Fruit fly (Drosophila melanogaster) whole organism, embryonic: ENCODE data around the gene CG13033.
A peak's percentile ranks its signal among the peaks of the same experiment; 100 is the strongest.

ENCODE experiments used
- Atf-2 ChIP-seq: fragments of 200-800 bp; sonication (Bioruptor generic); optimal IDR thresholded peaks from 2 replicates; lab custom pipeline; 2016; ENCODE audit warnings: missing biosample characterization, missing genetic modification characterization
- Atf3 ChIP-seq: fragments of 200-800 bp; sonication (Bioruptor generic); optimal IDR thresholded peaks from 3 replicates; lab custom pipeline; 2016; ENCODE audit warnings: missing biosample characterization, missing genetic modification characterization
- Awh ChIP-seq: fragments of 200-800 bp; sonication (Bioruptor generic); IDR thresholded peaks from 2 replicates; pipeline ENCODE4, ENCODE4 v1.3.6; 2022; ENCODE audit warnings: missing biosample characterization, missing genetic modification characterization
- BtbVII ChIP-seq: fragments of 200-800 bp; sonication (Bioruptor generic); optimal IDR thresholded peaks from 3 replicates; lab custom pipeline; 2017; ENCODE audit warnings: missing biosample characterization, mild to moderate bottlenecking, missing genetic modification characterization
- CG10209 ChIP-seq: fragments of 200-800 bp; sonication (Bioruptor generic); optimal IDR thresholded peaks from 3 replicates; lab custom pipeline; 2017; ENCODE audit warnings: missing biosample characterization, mild to moderate bottlenecking, missing genetic modification characterization, missing genetic modification reagents
- CG10431 ChIP-seq: fragments of 200-800 bp; sonication (Bioruptor generic); optimal IDR thresholded peaks from 3 replicates; lab custom pipeline; 2018; ENCODE audit warnings: missing biosample characterization, mild to moderate bottlenecking, missing genetic modification characterization
- CG12155 ChIP-seq: fragments of 200-800 bp; sonication (Bioruptor generic); optimal IDR thresholded peaks from 3 replicates; lab custom pipeline; 2016; ENCODE audit warnings: missing biosample characterization, missing genetic modification characterization
- CG13775 ChIP-seq: fragments of 200-800 bp; sonication (Bioruptor generic); optimal IDR thresholded peaks from 3 replicates; lab custom pipeline; 2017; ENCODE audit warnings: missing biosample characterization, mild to moderate bottlenecking, missing genetic modification characterization
- CG13894 ChIP-seq: fragments of 200-800 bp; sonication (Bioruptor generic); optimal IDR thresholded peaks from 3 replicates; lab custom pipeline; 2018; ENCODE audit warnings: missing biosample characterization, mild to moderate bottlenecking, missing genetic modification characterization, moderate library complexity
- CG14441 ChIP-seq: fragments of 200-800 bp; sonication (Bioruptor generic); IDR thresholded peaks from 2 replicates; pipeline ENCODE4 v1.3.6; 2022; ENCODE audit warnings: missing biosample characterization, missing genetic modification characterization
- CG16863 ChIP-seq: fragments of 200-800 bp; sonication (Bioruptor generic); optimal IDR thresholded peaks from 3 replicates; lab custom pipeline; 2016; ENCODE audit warnings: missing biosample characterization, missing genetic modification characterization
- CG17568 ChIP-seq: fragments of 200-800 bp; sonication (Bioruptor generic); optimal IDR thresholded peaks from 2 replicates; lab custom pipeline; 2018; ENCODE audit warnings: missing biosample characterization, mild to moderate bottlenecking, missing genetic modification characterization, moderate library complexity
- CG18476 ChIP-seq: fragments of 200-800 bp; sonication (Bioruptor generic); optimal IDR thresholded peaks from 2 replicates; lab custom pipeline; 2016; ENCODE audit warnings: missing biosample characterization, mild to moderate bottlenecking, missing genetic modification characterization
- CG3726 ChIP-seq: fragments of 200-800 bp; sonication (Bioruptor generic); IDR thresholded peaks from 3 replicates; pipeline ENCODE4, ENCODE4 v1.3.6; 2022; ENCODE audit warnings: missing biosample characterization, missing genetic modification characterization
- CG6254 ChIP-seq: fragments of 200-800 bp; sonication (Bioruptor generic); optimal IDR thresholded peaks from 3 replicates; lab custom pipeline; 2017; ENCODE audit warnings: mild to moderate bottlenecking, missing biosample characterization, missing genetic modification reagents, missing genetic modification characterization
- CG7372 ChIP-seq: fragments of 200-800 bp; sonication (Bioruptor generic); IDR thresholded peaks from 2 replicates; pipeline ENCODE4 v1.3.6; 2022; ENCODE audit warnings: missing biosample characterization, missing genetic modification characterization
- CG7786 ChIP-seq: fragments of 200-800 bp; sonication (Bioruptor generic); optimal IDR thresholded peaks from 2 replicates; lab custom pipeline; 2016; ENCODE audit warnings: missing biosample characterization, missing genetic modification characterization
- CG8944 ChIP-seq: fragments of 200-800 bp; sonication (Bioruptor generic); optimal IDR thresholded peaks from 3 replicates; lab custom pipeline; 2016; ENCODE audit warnings: missing biosample characterization, missing genetic modification characterization
- CG9609 ChIP-seq: fragments of 200-800 bp; sonication (Bioruptor generic); optimal IDR thresholded peaks from 3 replicates; lab custom pipeline; 2016; ENCODE audit warnings: missing biosample characterization, missing genetic modification characterization
- CG9817 ChIP-seq: fragments of 200-800 bp; sonication (Bioruptor generic); optimal IDR thresholded peaks from 2 replicates; lab custom pipeline; 2018; ENCODE audit warnings: missing biosample characterization, mild to moderate bottlenecking, missing genetic modification characterization, moderate library complexity
- Deaf1 ChIP-seq: fragments of 200-800 bp; optimal IDR thresholded peaks from 3 replicates; lab custom pipeline; 2019; ENCODE audit warnings: missing biosample characterization, mild to moderate bottlenecking, missing genetic modification characterization, moderate library complexity
- Doc2 ChIP-seq: fragments of 200-800 bp; sonication (Bioruptor generic); IDR thresholded peaks from 2 replicates; pipeline ENCODE4 v1.3.6; 2022; ENCODE audit warnings: missing biosample characterization, missing genetic modification characterization
- Dp ChIP-seq: fragments of 200-800 bp; sonication (Bioruptor generic); optimal IDR thresholded peaks from 2 replicates; lab custom pipeline; 2018; ENCODE audit warnings: missing biosample characterization, mild to moderate bottlenecking, missing genetic modification characterization, moderate library complexity
- H15 ChIP-seq: fragments of 200-800 bp; sonication (Bioruptor generic); IDR thresholded peaks from 3 replicates; pipeline ENCODE4 v1.3.6; 2022; ENCODE audit warnings: missing biosample characterization, missing genetic modification characterization
- HHEX ChIP-seq: fragments of 200-800 bp; sonication (Bioruptor generic); optimal IDR thresholded peaks from 3 replicates; lab custom pipeline; 2017; ENCODE audit warnings: missing biosample characterization, mild to moderate bottlenecking, missing genetic modification characterization, missing genetic modification reagents
- MESR4 ChIP-seq: fragments of 200-800 bp; sonication (Bioruptor generic); optimal IDR thresholded peaks from 2 replicates; lab custom pipeline; 2018; ENCODE audit warnings: missing biosample characterization, mild to moderate bottlenecking, missing genetic modification characterization, moderate library complexity
- Six4 ChIP-seq: fragments of 200-800 bp; sonication (Bioruptor generic); optimal IDR thresholded peaks from 2 replicates; lab custom pipeline; 2016; ENCODE audit warnings: missing biosample characterization, missing genetic modification characterization
- Sry-β ChIP-seq: fragments of 200-800 bp; sonication (Bioruptor generic); optimal IDR thresholded peaks from 2 replicates; lab custom pipeline; 2018; ENCODE audit warnings: missing biosample characterization, mild to moderate bottlenecking, missing genetic modification characterization, moderate library complexity
- Taf1 ChIP-seq: fragments of 200-800 bp; sonication (Bioruptor generic); IDR thresholded peaks from 2 replicates; pipeline ENCODE4 v1.3.6; 2022; ENCODE audit warnings: missing biosample characterization, missing genetic modification characterization
- YL-1 ChIP-seq: fragments of 200-800 bp; sonication (Bioruptor generic); optimal IDR thresholded peaks from 3 replicates; lab custom pipeline; 2017; ENCODE audit warnings: missing biosample characterization, mild to moderate bottlenecking, missing genetic modification characterization
- ato ChIP-seq: fragments of 200-800 bp; sonication (Bioruptor generic); IDR thresholded peaks from 2 replicates; pipeline ENCODE4 v1.3.6; 2022; ENCODE audit warnings: missing biosample characterization, missing genetic modification characterization; ENCODE audit not compliant: partially characterized antibody
- bsh ChIP-seq, 2 experiments: fragments of 200-800 bp; sonication (Bioruptor generic); optimal IDR thresholded peaks; 2 replicates each; lab custom pipeline; 2017 to 2018; ENCODE audit warnings: mild to moderate bottlenecking in 2 of 2, missing biosample characterization in 2 of 2, missing genetic modification characterization in 2 of 2, moderate library complexity in 1 of 2
- cas ChIP-seq: fragments of 200-800 bp; sonication (Bioruptor generic); IDR thresholded peaks from 2 replicates; pipeline ENCODE4 v1.3.6; 2022; ENCODE audit warnings: missing biosample characterization, missing genetic modification characterization
- cato ChIP-seq: fragments of 200-800 bp; sonication (Bioruptor generic); optimal IDR thresholded peaks from 2 replicates; lab custom pipeline; 2016; ENCODE audit warnings: missing biosample characterization, missing genetic modification characterization, borderline replicate concordance
- cg ChIP-seq: fragments of 200-800 bp; sonication (Bioruptor generic); optimal IDR thresholded peaks from 3 replicates; lab custom pipeline; 2019; ENCODE audit warnings: missing biosample characterization, mild to moderate bottlenecking, missing genetic modification characterization, moderate library complexity
- chn ChIP-seq: fragments of 200-800 bp; sonication (Bioruptor generic); optimal IDR thresholded peaks from 2 replicates; lab custom pipeline; 2016; ENCODE audit warnings: missing biosample characterization, missing genetic modification characterization
- crol ChIP-seq: fragments of 200-800 bp; sonication (Bioruptor generic); IDR thresholded peaks from 2 replicates; pipeline ENCODE4 v1.3.6; 2022; ENCODE audit warnings: missing biosample characterization, missing genetic modification characterization
- gro ChIP-seq: fragments of 200-800 bp; sonication (Bioruptor generic); optimal IDR thresholded peaks from 2 replicates; lab custom pipeline; 2016; ENCODE audit warnings: missing biosample characterization, missing genetic modification characterization
- hbn ChIP-seq: fragments of 200-800 bp; sonication (Bioruptor generic); IDR thresholded peaks from 2 replicates; pipeline ENCODE4 v1.3.6; 2022; ENCODE audit warnings: missing biosample characterization, missing genetic modification characterization; ENCODE audit not compliant: partially characterized antibody
- klu ChIP-seq: fragments of 200-800 bp; sonication (Bioruptor generic); IDR thresholded peaks from 2 replicates; pipeline ENCODE4 v1.3.6; 2022; ENCODE audit warnings: missing biosample characterization, missing genetic modification characterization
- lmd ChIP-seq: fragments of 200-800 bp; sonication (Bioruptor generic); IDR thresholded peaks from 2 replicates; pipeline ENCODE4 v1.3.6; 2022; ENCODE audit warnings: missing biosample characterization, missing genetic modification characterization
- odd ChIP-seq: fragments of 200-800 bp; sonication (Bioruptor generic); optimal IDR thresholded peaks from 2 replicates; lab custom pipeline; 2017; ENCODE audit warnings: missing biosample characterization, mild to moderate bottlenecking, missing genetic modification characterization
- phol ChIP-seq: fragments of 200-800 bp; sonication (Bioruptor generic); optimal IDR thresholded peaks from 3 replicates; lab custom pipeline; 2018; ENCODE audit warnings: missing biosample characterization, mild to moderate bottlenecking, missing genetic modification characterization, moderate library complexity
- ro ChIP-seq: fragments of 200-800 bp; sonication (Bioruptor generic); IDR thresholded peaks from 2 replicates; pipeline ENCODE4 v1.3.6; 2022; ENCODE audit warnings: missing biosample characterization, missing genetic modification characterization
- sd ChIP-seq: fragments of 200-800 bp; sonication (Bioruptor generic); optimal IDR thresholded peaks from 3 replicates; lab custom pipeline; 2018; ENCODE audit warnings: missing biosample characterization, mild to moderate bottlenecking, missing genetic modification characterization, moderate library complexity
- tll ChIP-seq, 2 experiments: fragments of 200-800 bp in 1 of 2; fragments of >200 bp in 1 of 2; sonication (Bioruptor generic) in 1 of 2; optimal IDR thresholded peaks; 2 replicates each; lab custom pipeline; 2017 to 2019; ENCODE audit warnings: missing biosample characterization in 2 of 2, missing genetic modification characterization in 2 of 2, mild to moderate bottlenecking in 1 of 2, moderate library complexity in 1 of 2
- tx ChIP-seq: fragments of 200-800 bp; sonication (Bioruptor generic); optimal IDR thresholded peaks from 2 replicates; lab custom pipeline; 2016; ENCODE audit warnings: missing biosample characterization, missing genetic modification characterization
- usp ChIP-seq: fragments of >200 bp; optimal IDR thresholded peaks from 2 replicates; lab custom pipeline; 2017; ENCODE audit warnings: missing biosample characterization, missing genetic modification characterization
- wdn ChIP-seq: fragments of 200-800 bp; sonication (Bioruptor generic); IDR thresholded peaks from 2 replicates; pipeline ENCODE4 v1.3.6; 2022; ENCODE audit warnings: missing biosample characterization, missing genetic modification characterization

Gene CG13033

DNA sequence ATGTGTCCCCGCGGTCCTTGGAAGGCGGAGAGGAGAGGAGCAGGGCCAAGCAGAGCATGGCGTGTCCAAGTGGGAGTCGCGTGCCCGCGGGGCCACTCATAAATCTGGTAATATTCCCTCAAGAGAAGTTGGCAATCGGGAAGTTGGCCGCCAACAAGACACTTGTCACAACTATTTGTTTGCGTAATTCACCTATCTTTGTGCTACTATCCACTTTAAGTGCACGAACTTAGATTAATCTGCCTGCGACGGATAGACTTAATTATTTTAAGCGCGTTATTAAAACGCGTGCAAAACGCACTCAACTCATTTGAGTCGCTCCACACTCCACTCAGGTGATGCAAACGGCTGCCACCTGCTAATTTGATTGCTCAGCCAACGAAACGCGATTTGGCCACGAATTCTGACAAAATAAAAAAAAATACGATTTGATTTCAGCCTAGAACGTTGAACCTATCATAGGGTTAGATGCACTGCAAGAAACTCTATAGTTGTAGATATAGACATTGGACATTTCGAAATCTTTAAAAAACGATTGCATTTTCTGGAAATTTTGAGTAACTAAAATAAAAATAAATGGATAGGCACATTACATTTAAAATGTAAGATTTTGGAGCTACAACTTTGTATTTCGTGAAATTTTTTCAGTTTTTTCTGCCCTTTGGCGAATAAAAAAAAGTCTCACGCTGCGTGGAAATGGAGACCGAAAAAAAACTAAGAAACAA is 25.7 kb upstream of the CG13033 start (continued):
- no peak for TF ChIP-seq Six4
- TF ChIP-seq YL-1 (GFP tag; lab: Kevin White, UChicago): no peak
- peak; percentile 45 for TF ChIP-seq CG18476
- peak; percentile 55; the same call in 1 of the 2 replicates for TF ChIP-seq cas (GFP tag; lab: Robert Waterston, UW)
- TF ChIP-seq phol (tag; lab: Kevin White, UChicago): peak; percentile 47
- TF ChIP-seq CG7372: peak; percentile 56; the same call in 1 of the 2 replicates
- peak; percentile 75 for TF ChIP-seq lmd (GFP tag; lab: Robert Waterston, UW)
- TF ChIP-seq sd (tag; lab: Kevin White, UChicago): peak; percentile 20
- peak; percentile 46 for TF ChIP-seq CG17568 (GFP tag; lab: Kevin White, UChicago)
- TF ChIP-seq CG13894: peak; percentile 30
- TF ChIP-seq klu (GFP tag; lab: Robert Waterston, UW): 0 out of 2 replicates have a peak, but pooled peaks have one; percentile 19
- no peak for TF ChIP-seq Sry-β (GFP tag; lab: Kevin White, UChicago)
- peak; percentile 55 for TF ChIP-seq gro (GFP tag; lab: Kevin White, UChicago)
- TF ChIP-seq Awh (GFP tag; lab: Robert Waterston, UW): no peak
- peak; percentile 5 for TF ChIP-seq CG10431
- TF ChIP-seq Dp (GFP tag; lab: Kevin White, UChicago): no peak
- peak; percentile 35 for TF ChIP-seq CG12155 (GFP tag; lab: Kevin White, UChicago)
- TF ChIP-seq Taf1: no peak
- TF ChIP-seq wdn (GFP tag; lab: Robert Waterston, UW): peak; percentile 45; the same call in 1 of the 2 replicates
- no peak for TF ChIP-seq ro
- TF ChIP-seq hbn: no peak
- TF ChIP-seq CG13775: peak; percentile 42
- TF ChIP-seq bsh (GFP tag; optimal IDR thresholded peaks at IDR 0.05; lab: Kevin White, UChicago): peak in 1 of 2 experiments; percentile 47
- no peak for TF ChIP-seq crol (GFP tag; lab: Robert Waterston, UW)
- peak; percentile 44 for TF ChIP-seq CG7786 (GFP tag; lab: Kevin White, UChicago)
- TF ChIP-seq Doc2 (GFP tag; lab: Robert Waterston, UW): no peak
- TF ChIP-seq Atf-2: peak; percentile 33
- TF ChIP-seq ato (GFP tag; lab: Robert Waterston, UW): no peak
- TF ChIP-seq CG3726: no peak
- no peak for TF ChIP-seq odd (GFP tag; lab: Kevin White, UChicago)
- no peak for TF ChIP-seq CG6254 (GFP tag; lab: Kevin White, UChicago)
- TF ChIP-seq CG10209 (GFP tag; lab: Kevin White, UChicago): peak; percentile 60
- no peak for TF ChIP-seq H15
- no peak for TF ChIP-seq usp (GFP tag; lab: Kevin White, UChicago)
- TF ChIP-seq CG16863: peak; percentile 28
- no peak for TF ChIP-seq tll (GFP tag; optimal IDR thresholded peaks at IDR 0.05; lab: Kevin White, UChicago)
- TF ChIP-seq CG9817 (tag; lab: Kevin White, UChicago): peak; percentile 24
- TF ChIP-seq CG9609: peak; percentile 21
- peak; percentile 39 for TF ChIP-seq BtbVII (GFP tag; lab: Kevin White, UChicago)
- TF ChIP-seq MESR4 (GFP tag; lab: Kevin White, UChicago): no peak
- peak; percentile 34 for TF ChIP-seq Deaf1 (tag; lab: Kevin White, UChicago)
- TF ChIP-seq Atf3 (GFP tag; lab: Kevin White, UChicago): no peak
- TF ChIP-seq cg (GFP tag; lab: Kevin White, UChicago): no peak
- no peak for TF ChIP-seq cato (GFP tag; lab: Kevin White, UChicago)
- no peak for TF ChIP-seq CG8944 (GFP tag; lab: Kevin White, UChicago)
- TF ChIP-seq chn (GFP tag; lab: Kevin White, UChicago): no peak
- peak; percentile 36 for TF ChIP-seq HHEX (GFP tag; lab: Kevin White, UChicago)
- TF ChIP-seq tx: peak; percentile 16
- peak; percentile 62 for TF ChIP-seq CG14441 (GFP tag; lab: Robert Waterston, UW)
